Worm (Caenorhabditis elegans) whole organism, L1 larva: ENCODE data around the gene W01F3.2.

Experiments used
- nhr-77 ChIP-seq: fragments of 150-350 bp; optimal IDR thresholded peaks from 2 replicates; lab custom pipeline; 2014; ENCODE audit warnings: missing biosample characterization, missing genetic modification characterization
- sox-4 ChIP-seq: sonication (generic microtip); optimal IDR thresholded peaks from 2 replicates; lab custom pipeline; 2016; ENCODE audit warnings: missing genetic modification characterization, missing compliant biosample characterization

ce11 chrV:20639294-20639693 is 20.8 kb upstream of the W01F3.2 start, which contains the start of gene srxa-14:
- TF ChIP-seq sox-4, result no peak
- no peak for TF ChIP-seq nhr-77
